Worm (Caenorhabditis elegans) whole organism, L4 larva: Measurements from ENCODE around the gene rpl-20.
"Not testable (repeated sequence)": the region's sequence is repeated elsewhere in the genome, so short reads cannot be mapped to it uniquely, and the experiment has no call there.

Experiments used
- F26F4.8 ChIP-seq: fragments of 200-800 bp; sonication (Bioruptor generic); conservative IDR thresholded peaks from 2 replicates; pipeline ENCODE4 v1.3.6; 2022; ENCODE audit warnings: missing genetic modification characterization, missing compliant biosample characterization
- F37D6.2 ChIP-seq: sonication (generic microtip); optimal IDR thresholded peaks from 2 replicates; lab custom pipeline; 2016; ENCODE audit warnings: mild to moderate bottlenecking, missing genetic modification characterization, missing compliant biosample characterization
- F44E2.7 ChIP-seq: fragments of 200-800 bp; sonication (Bioruptor generic); IDR thresholded peaks from 2 replicates; pipeline ENCODE4 v2.1.2; 2022; ENCODE audit warnings: missing genetic modification characterization, missing compliant biosample characterization
- F49E8.2 ChIP-seq: sonication (generic microtip); optimal IDR thresholded peaks from 2 replicates; lab custom pipeline; 2016; ENCODE audit warnings: missing compliant biosample characterization, mild to moderate bottlenecking, missing genetic modification characterization, borderline replicate concordance
- T20F7.1 ChIP-seq: fragments of 200-800 bp; sonication (Bioruptor generic); optimal IDR thresholded peaks from 2 replicates; lab custom pipeline; 2018; ENCODE audit warnings: mild to moderate bottlenecking, missing genetic modification characterization, missing compliant biosample characterization
- Y48G9A.11 ChIP-seq: fragments of 200-800 bp; sonication (Bioruptor generic); IDR thresholded peaks from 2 replicates; pipeline ENCODE4 v1.3.6; 2022; ENCODE audit warnings: missing genetic modification reagents, missing genetic modification characterization, missing compliant biosample characterization
- Y75B8A.6 ChIP-seq: fragments of 200-800 bp; sonication (Bioruptor generic); IDR thresholded peaks from 2 replicates; pipeline ENCODE4 v1.3.6; 2022; ENCODE audit warnings: missing genetic modification reagents, missing genetic modification characterization, missing compliant biosample characterization
- arid-1 ChIP-seq: fragments of 200-800 bp; sonication (Bioruptor generic); conservative IDR thresholded peaks from 2 replicates; pipeline ENCODE4 v1.3.6; 2022; ENCODE audit warnings: missing genetic modification reagents, missing genetic modification characterization, missing compliant biosample characterization
- ceh-20 ChIP-seq: fragments of 200-800 bp; sonication (Bioruptor generic); IDR thresholded peaks from 2 replicates; pipeline ENCODE4 v1.3.6; 2022; ENCODE audit warnings: missing genetic modification reagents, missing genetic modification characterization, missing compliant biosample characterization
- ceh-44 ChIP-seq: fragments of 200-800 bp; sonication (Bioruptor generic); IDR thresholded peaks from 2 replicates; pipeline ENCODE4 v1.3.6; 2022; ENCODE audit warnings: missing genetic modification reagents, missing genetic modification characterization, missing compliant biosample characterization
- ctbp-1 ChIP-seq: fragments of 200-800 bp; sonication (Bioruptor generic); IDR thresholded peaks from 2 replicates; pipeline ENCODE4 v1.3.6; 2022; ENCODE audit warnings: missing genetic modification reagents, missing genetic modification characterization, missing compliant biosample characterization
- daf-16 ChIP-seq, 3 experiments: sonication (generic microtip); optimal IDR thresholded peaks; 2 replicates each; lab custom pipeline; 2016 to 2017; ENCODE audit warnings: missing genetic modification characterization in 3 of 3, missing genetic modification reagents in 3 of 3, mild to moderate bottlenecking in 2 of 3, missing compliant biosample characterization in 2 of 3, missing biosample characterization in 1 of 3, moderate library complexity in 1 of 3
- daf-8 ChIP-seq: fragments of 200-800 bp; sonication (Bioruptor generic); IDR thresholded peaks from 2 replicates; pipeline ENCODE4 v1.3.6; 2022; ENCODE audit warnings: missing genetic modification characterization, missing compliant biosample characterization
- dmd-6 ChIP-seq: fragments of 200-800 bp; sonication (Bioruptor generic); IDR thresholded peaks from 2 replicates; pipeline ENCODE4 v1.3.6; 2022; ENCODE audit warnings: missing genetic modification reagents, missing genetic modification characterization, missing compliant biosample characterization
- dmd-8 ChIP-seq: fragments of 200-800 bp; sonication (Bioruptor generic); IDR thresholded peaks from 2 replicates; pipeline ENCODE4 v1.3.6; 2022; ENCODE audit warnings: missing genetic modification characterization, missing compliant biosample characterization
- dmd-9 ChIP-seq: fragments of 200-800 bp; sonication (Bioruptor generic); IDR thresholded peaks from 2 replicates; pipeline ENCODE4 v1.3.6; 2022; ENCODE audit warnings: missing genetic modification reagents, missing genetic modification characterization, missing compliant biosample characterization
- dve-1 ChIP-seq: sonication (generic microtip); optimal IDR thresholded peaks from 2 replicates; lab custom pipeline; 2017; ENCODE audit warnings: antibody characterized with exemption, mild to moderate bottlenecking, missing genetic modification characterization, missing compliant biosample characterization; ENCODE audit not compliant: insufficient read depth
- egl-43 ChIP-seq: fragments of 200-800 bp; sonication (Bioruptor generic); IDR thresholded peaks from 2 replicates; pipeline ENCODE4 v1.3.6; 2022; ENCODE audit warnings: missing genetic modification reagents, missing genetic modification characterization, missing compliant biosample characterization
- hif-1 ChIP-seq, 2 experiments: sonication (generic microtip); optimal IDR thresholded peaks; 2 replicates each; lab custom pipeline; 2016 to 2017; ENCODE audit warnings: missing compliant biosample characterization in 2 of 2, missing genetic modification characterization in 2 of 2, missing genetic modification reagents in 2 of 2, missing genotype in 2 of 2, mild to moderate bottlenecking in 1 of 2
- hlh-11 ChIP-seq: fragments of 200-800 bp; sonication (Bioruptor generic); optimal IDR thresholded peaks from 2 replicates; lab custom pipeline; 2018; ENCODE audit warnings: mild to moderate bottlenecking, missing genetic modification characterization, missing compliant biosample characterization
- jun-1 ChIP-seq: fragments of 150-350 bp; optimal IDR thresholded peaks from 2 replicates; lab custom pipeline; 2014; ENCODE audit warnings: missing biosample characterization, missing genetic modification reagents, missing genetic modification characterization
- lin-1 ChIP-seq: fragments of 200-800 bp; sonication (Bioruptor generic); IDR thresholded peaks from 2 replicates; pipeline ENCODE4 v1.3.6; 2022; ENCODE audit warnings: missing genetic modification reagents, missing genetic modification characterization, missing compliant biosample characterization
- lin-15B ChIP-seq: fragments of 150-350 bp; sonication (generic microtip); optimal IDR thresholded peaks from 3 replicates; lab custom pipeline; 2014; ENCODE audit warnings: missing biosample characterization, missing genetic modification characterization
- lin-29 ChIP-seq: fragments of 200-800 bp; sonication (Bioruptor generic); IDR thresholded peaks from 2 replicates; pipeline ENCODE4 v1.3.6; 2022; ENCODE audit warnings: missing genetic modification reagents, missing genetic modification characterization, missing compliant biosample characterization
- lin-38 ChIP-seq: fragments of 200-800 bp; sonication (Bioruptor generic); IDR thresholded peaks from 2 replicates; pipeline ENCODE4 v1.3.6; 2022; ENCODE audit warnings: missing genetic modification reagents, missing genetic modification characterization, missing compliant biosample characterization
- lsy-2 ChIP-seq, 2 experiments: fragments of 150-350 bp in 1 of 2; sonication (generic microtip) in 1 of 2; optimal IDR thresholded peaks; 2 replicates each; lab custom pipeline; 2014 to 2017; ENCODE audit warnings: missing biosample characterization in 2 of 2, missing genetic modification characterization in 2 of 2
- mdt-29 ChIP-seq: fragments of 200-800 bp; sonication (Bioruptor generic); IDR thresholded peaks from 2 replicates; pipeline ENCODE4 v1.3.6; 2022; ENCODE audit warnings: missing genetic modification reagents, missing genetic modification characterization, missing compliant biosample characterization
- mep-1 ChIP-seq: fragments of 150-350 bp; sonication (generic microtip); optimal IDR thresholded peaks from 3 replicates; lab custom pipeline; 2014; ENCODE audit warnings: missing biosample characterization, missing genetic modification characterization
- mes-2 ChIP-seq: sonication (generic microtip); optimal IDR thresholded peaks from 2 replicates; lab custom pipeline; 2016; ENCODE audit warnings: missing genotype, mild to moderate bottlenecking, missing genetic modification characterization, missing compliant biosample characterization; ENCODE audit not compliant: poor library complexity, severe bottlenecking
- mxl-3 ChIP-seq: fragments of 200-800 bp; sonication (Bioruptor generic); optimal IDR thresholded peaks from 2 replicates; lab custom pipeline; 2018; ENCODE audit warnings: mild to moderate bottlenecking, missing genetic modification characterization, missing compliant biosample characterization
- nhr-41 ChIP-seq: fragments of 200-800 bp; sonication (Bioruptor generic); IDR thresholded peaks from 2 replicates; pipeline ENCODE4 v1.3.6; 2022; ENCODE audit warnings: missing genetic modification reagents, missing genetic modification characterization, missing compliant biosample characterization
- nhr-42 ChIP-seq: fragments of 200-800 bp; sonication (Bioruptor generic); IDR thresholded peaks from 2 replicates; pipeline ENCODE4 v1.3.6; 2022; ENCODE audit warnings: missing genetic modification characterization, missing compliant biosample characterization
- nhr-48 ChIP-seq: sonication (generic microtip); optimal IDR thresholded peaks from 2 replicates; lab custom pipeline; 2016; ENCODE audit warnings: mild to moderate bottlenecking, missing genetic modification characterization, missing compliant biosample characterization
- nhr-77 ChIP-seq: fragments of 150-350 bp; optimal IDR thresholded peaks from 2 replicates; lab custom pipeline; 2014; ENCODE audit warnings: missing biosample characterization, missing genetic modification characterization
- pha-4 ChIP-seq, 2 experiments: fragments of 150-350 bp in 1 of 2; fragments of 200-800 bp in 1 of 2; sonication (Bioruptor generic) in 1 of 2; IDR thresholded peaks in 1 of 2; optimal IDR thresholded peaks in 1 of 2; 2 replicates each; pipeline versions ENCODE4 v1.3.6 to Lab custom; 2014 to 2022; ENCODE audit warnings: missing genetic modification characterization in 2 of 2, missing genetic modification reagents in 2 of 2, missing biosample characterization in 1 of 2, missing compliant biosample characterization in 1 of 2
- php-3 ChIP-seq: fragments of 200-800 bp; sonication (Bioruptor generic); IDR thresholded peaks from 2 replicates; pipeline ENCODE4 v1.3.6; 2022; ENCODE audit warnings: missing genetic modification reagents, missing genetic modification characterization, missing compliant biosample characterization
- pqm-1 ChIP-seq: sonication (generic microtip); optimal IDR thresholded peaks from 2 replicates; lab custom pipeline; 2017; ENCODE audit warnings: missing biosample characterization, missing genetic modification characterization
- saeg-2 ChIP-seq: fragments of 200-800 bp; sonication (Bioruptor generic); IDR thresholded peaks from 2 replicates; pipeline ENCODE4 v1.3.6; 2022; ENCODE audit warnings: missing genetic modification reagents, missing genetic modification characterization, missing compliant biosample characterization
- snpc-1.2 ChIP-seq: fragments of 200-800 bp; sonication (Bioruptor generic); IDR thresholded peaks from 2 replicates; pipeline ENCODE4 v1.3.6; 2022; ENCODE audit warnings: missing genetic modification reagents, missing genetic modification characterization, missing compliant biosample characterization
- spr-1 ChIP-seq: sonication (generic microtip); optimal IDR thresholded peaks from 2 replicates; lab custom pipeline; 2016; ENCODE audit warnings: mild to moderate bottlenecking, missing genetic modification characterization, missing compliant biosample characterization
- spr-3 ChIP-seq: fragments of 200-800 bp; sonication (Bioruptor generic); optimal IDR thresholded peaks from 2 replicates; lab custom pipeline; 2018; ENCODE audit warnings: mild to moderate bottlenecking, missing genetic modification characterization, missing compliant biosample characterization
- tra-1 ChIP-seq: fragments of 200-800 bp; sonication (Bioruptor generic); IDR thresholded peaks from 2 replicates; pipeline ENCODE4 v1.3.6; 2022; ENCODE audit warnings: missing genetic modification reagents, missing genetic modification characterization, missing compliant biosample characterization
- unc-130 ChIP-seq: sonication (generic microtip); optimal IDR thresholded peaks from 2 replicates; lab custom pipeline; 2016; ENCODE audit warnings: missing genetic modification reagents, missing genetic modification characterization, missing compliant biosample characterization
- vab-7 ChIP-seq: fragments of 200-800 bp; sonication (Bioruptor generic); IDR thresholded peaks from 2 replicates; pipeline ENCODE4 v1.3.6; 2022; ENCODE audit warnings: missing genetic modification reagents, missing genetic modification characterization, missing compliant biosample characterization
- zfp-3 ChIP-seq: fragments of 200-800 bp; sonication (Bioruptor generic); conservative IDR thresholded peaks from 2 replicates; pipeline ENCODE4 v1.3.6; 2022; ENCODE audit warnings: missing genetic modification reagents, missing genetic modification characterization, missing compliant biosample characterization
- zip-11 ChIP-seq: fragments of 200-800 bp; sonication (Bioruptor generic); IDR thresholded peaks from 2 replicates; pipeline ENCODE4 v1.3.6; 2022; ENCODE audit warnings: missing genetic modification characterization, missing compliant biosample characterization
- zip-2 ChIP-seq: fragments of 150-350 bp; optimal IDR thresholded peaks from 2 replicates; lab custom pipeline; 2014; ENCODE audit warnings: missing biosample characterization, missing genetic modification characterization

rpl-20 gene

ce11 chrIV:4725478-4725920 lies 24.1 kb downstream of the rpl-20 start (continued):
- TF ChIP-seq F44E2.7 (GFP tag; lab: Robert Waterston, UW) (peak; percentile 92), ceh-20 (GFP tag; lab: Robert Waterston, UW) (peak; percentile 100), T20F7.1 (GFP tag; lab: Kevin White, UChicago) (peak; percentile 91), snpc-1.2 (GFP tag; lab: Robert Waterston, UW) (peak; percentile 93), dmd-6 (GFP tag; lab: Robert Waterston, UW) (peak; percentile 100), mxl-3 (GFP tag; lab: Kevin White, UChicago) (peak; percentile 5), dve-1 (peak; percentile 62), vab-7 (peak; percentile 100), arid-1 (GFP tag; lab: Robert Waterston, UW) (peak; percentile 98), saeg-2 (GFP tag; lab: Robert Waterston, UW) (peak; percentile 100), dmd-8 (GFP tag; lab: Robert Waterston, UW) (peak; percentile 81), tra-1 (peak; percentile 100), zfp-3 (GFP tag; lab: Robert Waterston, UW) (peak; percentile 100), ceh-44 (GFP tag; lab: Robert Waterston, UW) (peak; percentile 99), Y48G9A.11 (peak; percentile 96), hlh-11 (tag; lab: Kevin White, UChicago) (peak; percentile 86), jun-1 (tag; lab: Kevin White, UChicago) (peak; percentile 1), zip-2 (tag; lab: Kevin White, UChicago) (peak; percentile 27), F49E8.2 (tag; lab: Kevin White, UChicago) (peak; percentile 49), spr-1 (tag; lab: Kevin White, UChicago) (peak; percentile 89), mep-1 (tag; lab: Kevin White, UChicago) (peak; percentile 68), dmd-9 (peak; percentile 100), lsy-2 (tag; optimal IDR thresholded peaks at IDR 0.05; lab: Kevin White, UChicago) (peak; percentile 96 to 97), mdt-29 (peak; percentile 99), ctbp-1 (GFP tag; lab: Robert Waterston, UW) (peak; percentile 99), daf-16 (GFP tag; optimal IDR thresholded peaks at IDR 0.05; lab: Kevin White, UChicago) (peak; percentile 22 to 30), daf-16 (tag; optimal IDR thresholded peaks at IDR 0.05; lab: Kevin White, UChicago) (peak; percentile 16), nhr-42 (GFP tag; lab: Robert Waterston, UW) (peak; percentile 100), F37D6.2 (tag; lab: Kevin White, UChicago) (peak; percentile 91), egl-43 (GFP tag; lab: Robert Waterston, UW) (peak; percentile 99), lin-1 (GFP tag; lab: Robert Waterston, UW) (peak; percentile 98), lin-15B (tag; lab: Kevin White, UChicago) (peak; percentile 13), php-3 (peak; percentile 100), lin-38 (GFP tag; lab: Robert Waterston, UW) (peak; percentile 100), nhr-41 (peak; percentile 99), zip-11 (GFP tag; lab: Robert Waterston, UW) (0 out of 2 replicates have a peak, but pooled peaks have one; percentile 72), lin-29 (GFP tag; lab: Robert Waterston, UW) (peak; percentile 100), nhr-77 (tag; lab: Kevin White, UChicago) (peak; percentile 59), nhr-48 (tag; lab: Kevin White, UChicago) (peak; percentile 84), hif-1 (tag; optimal IDR thresholded peaks at IDR 0.05; lab: Kevin White, UChicago) (peak; percentile 68 to 78), pqm-1 (tag; lab: Kevin White, UChicago) (peak; percentile 7), pha-4 (GFP tag; IDR thresholded peaks at IDR 0.05; lab: Robert Waterston, UW) (peak; percentile 99), unc-130 (GFP tag; lab: Kevin White, UChicago) (peak; percentile 1), daf-8 (GFP tag; lab: Robert Waterston, UW) (peak; percentile 100), Y75B8A.6 (GFP tag; lab: Robert Waterston, UW) (peak; percentile 100), mes-2 (tag; lab: Kevin White, UChicago) (peak; percentile 80), F26F4.8 (GFP tag; lab: Robert Waterston, UW) (0 out of 2 replicates have a peak, but pooled peaks have one; percentile 53), spr-3 (GFP tag; lab: Kevin White, UChicago) (peak; percentile 68)
- not testable (repeated sequence) for TF ChIP-seq pha-4 (tag; optimal IDR thresholded peaks at IDR 0.05; lab: Kevin White, UChicago)
- TF ChIP-seq, all 104 proteins: peak for 68; not testable (repeated sequence) for 36
